Fruit fly (Drosophila melanogaster) whole organism, prepupa: ENCODE measurements around the gene CG1622.

ENCODE experiments used
- CG10631 ChIP-seq: fragments of 200-800 bp; sonication (Bioruptor generic); optimal IDR thresholded peaks from 2 replicates; lab custom pipeline; 2016; ENCODE audit warnings: missing biosample characterization, missing genetic modification characterization
- CG10669 ChIP-seq: fragments of 200-800 bp; sonication (Bioruptor generic); optimal IDR thresholded peaks from 3 replicates; lab custom pipeline; 2018; ENCODE audit warnings: missing biosample characterization, mild to moderate bottlenecking, missing genetic modification characterization, moderate library complexity
- CG11294 ChIP-seq: fragments of 200-800 bp; sonication (Bioruptor generic); IDR thresholded peaks from 2 replicates; pipeline ENCODE4 v1.3.6; 2022; ENCODE audit warnings: missing biosample characterization, missing genetic modification characterization
- CG11762 ChIP-seq: fragments of 200-800 bp; sonication (Bioruptor generic); optimal IDR thresholded peaks from 3 replicates; lab custom pipeline; 2016; ENCODE audit warnings: missing biosample characterization, missing genetic modification characterization; ENCODE audit not compliant: insufficient read depth
- CG11902 ChIP-seq: fragments of 200-800 bp; sonication (Bioruptor generic); optimal IDR thresholded peaks from 3 replicates; lab custom pipeline; 2016; ENCODE audit warnings: missing biosample characterization, missing genetic modification characterization
- CG15336 ChIP-seq: fragments of 200-800 bp; sonication (Bioruptor generic); IDR thresholded peaks from 2 replicates; pipeline ENCODE4 v1.3.6; 2022; ENCODE audit warnings: missing biosample characterization, missing genetic modification characterization
- CG1621 ChIP-seq: fragments of 200-800 bp; sonication (Bioruptor generic); optimal IDR thresholded peaks from 3 replicates; lab custom pipeline; 2018; ENCODE audit warnings: missing biosample characterization, mild to moderate bottlenecking, missing genetic modification characterization
- CG16779 ChIP-seq: fragments of 200-800 bp; sonication (Bioruptor generic); optimal IDR thresholded peaks from 3 replicates; lab custom pipeline; 2017; ENCODE audit warnings: missing biosample characterization, mild to moderate bottlenecking, missing genetic modification characterization
- CG31627 ChIP-seq: fragments of 200-800 bp; sonication (Bioruptor generic); optimal IDR thresholded peaks from 3 replicates; lab custom pipeline; 2016; ENCODE audit warnings: missing biosample characterization, missing genetic modification characterization
- CG32006 ChIP-seq: fragments of 200-800 bp; sonication (Bioruptor generic); optimal IDR thresholded peaks from 3 replicates; lab custom pipeline; 2017; ENCODE audit warnings: missing biosample characterization, mild to moderate bottlenecking, missing genetic modification characterization
- CG3919 ChIP-seq: fragments of 200-800 bp; sonication (Bioruptor generic); optimal IDR thresholded peaks from 3 replicates; lab custom pipeline; 2016; ENCODE audit warnings: missing biosample characterization, missing genetic modification characterization
- CG4318 ChIP-seq: fragments of 200-800 bp; sonication (Bioruptor generic); optimal IDR thresholded peaks from 3 replicates; lab custom pipeline; 2017; ENCODE audit warnings: missing biosample characterization, mild to moderate bottlenecking, missing genetic modification characterization
- CG6792 ChIP-seq: fragments of 200-800 bp; sonication (Bioruptor generic); optimal IDR thresholded peaks from 3 replicates; lab custom pipeline; 2016; ENCODE audit warnings: missing biosample characterization, missing genetic modification characterization
- CG6854 ChIP-seq: fragments of 200-800 bp; sonication (Bioruptor generic); optimal IDR thresholded peaks from 2 replicates; lab custom pipeline; 2017; ENCODE audit warnings: missing biosample characterization, mild to moderate bottlenecking, missing genetic modification characterization
- CG7368 ChIP-seq: fragments of 200-800 bp; sonication (Bioruptor generic); optimal IDR thresholded peaks from 3 replicates; lab custom pipeline; 2016; ENCODE audit warnings: missing biosample characterization, missing genetic modification characterization
- CG8119 ChIP-seq: fragments of 200-800 bp; sonication (Bioruptor generic); IDR thresholded peaks from 3 replicates; pipeline ENCODE4 v1.3.6; 2022; ENCODE audit warnings: missing biosample characterization, missing genetic modification characterization
- CG8319 ChIP-seq: fragments of 200-800 bp; sonication (Bioruptor generic); optimal IDR thresholded peaks from 3 replicates; lab custom pipeline; 2016; ENCODE audit warnings: missing biosample characterization, missing genetic modification characterization
- CG8632 ChIP-seq: fragments of 200-800 bp; sonication (Bioruptor generic); optimal IDR thresholded peaks from 3 replicates; lab custom pipeline; 2016; ENCODE audit warnings: missing biosample characterization, missing genetic modification characterization
- CG9139 ChIP-seq: fragments of 200-800 bp; sonication (Bioruptor generic); optimal IDR thresholded peaks from 3 replicates; lab custom pipeline; 2017; ENCODE audit warnings: missing biosample characterization, mild to moderate bottlenecking, missing genetic modification characterization
- Eip75B ChIP-seq: fragments of 200-800 bp; sonication (Bioruptor generic); optimal IDR thresholded peaks from 3 replicates; lab custom pipeline; 2016; ENCODE audit warnings: missing biosample characterization, missing genetic modification characterization
- Eip78C ChIP-seq: fragments of 200-800 bp; sonication (Bioruptor generic); peaks from one replicate; lab custom pipeline; 2016; ENCODE audit warnings: missing biosample characterization, missing genetic modification characterization
- Ets21C ChIP-seq: fragments of 200-800 bp; sonication (Bioruptor generic); optimal IDR thresholded peaks from 3 replicates; lab custom pipeline; 2016; ENCODE audit warnings: missing biosample characterization, missing genetic modification characterization
- Ets96B ChIP-seq: fragments of 200-800 bp; optimal IDR thresholded peaks from 2 replicates; lab custom pipeline; 2019; ENCODE audit warnings: missing biosample characterization, mild to moderate bottlenecking, missing genetic modification characterization, moderate library complexity
- Gug ChIP-seq: fragments of 200-800 bp; sonication (Bioruptor generic); IDR thresholded peaks from 2 replicates; pipeline ENCODE4 v1.3.6; 2022; ENCODE audit warnings: missing biosample characterization, missing genetic modification characterization
- Hr38 ChIP-seq: sonication (Bioruptor generic); optimal IDR thresholded peaks from 2 replicates; lab custom pipeline; 2016; ENCODE audit warnings: missing biosample characterization, missing genetic modification characterization
- Hr39 ChIP-seq: fragments of 200-800 bp; sonication (Bioruptor generic); optimal IDR thresholded peaks from 2 replicates; lab custom pipeline; 2016; ENCODE audit warnings: missing biosample characterization, missing genetic modification characterization
- Hr4 ChIP-seq: fragments of 200-800 bp; sonication (Bioruptor generic); optimal IDR thresholded peaks from 3 replicates; lab custom pipeline; 2016; ENCODE audit warnings: missing biosample characterization, missing genetic modification characterization
- Lpt ChIP-seq: fragments of 200-800 bp; sonication (Bioruptor generic); optimal IDR thresholded peaks from 3 replicates; lab custom pipeline; 2016; ENCODE audit warnings: missing biosample characterization, missing genetic modification characterization
- Sox102F ChIP-seq: fragments of 200-800 bp; sonication (Bioruptor generic); optimal IDR thresholded peaks from 2 replicates; lab custom pipeline; 2016; ENCODE audit warnings: missing biosample characterization, mild to moderate bottlenecking, missing genetic modification characterization
- Sox14 ChIP-seq: fragments of 200-800 bp; sonication (Bioruptor generic); optimal IDR thresholded peaks from 3 replicates; lab custom pipeline; 2016; ENCODE audit warnings: missing biosample characterization, missing genetic modification characterization
- achi ChIP-seq: fragments of 200-800 bp; sonication (Bioruptor generic); optimal IDR thresholded peaks from 3 replicates; lab custom pipeline; 2016; ENCODE audit warnings: missing biosample characterization, missing genetic modification characterization
- acj6 ChIP-seq: fragments of 200-800 bp; sonication (Bioruptor generic); optimal IDR thresholded peaks from 3 replicates; lab custom pipeline; 2016; ENCODE audit warnings: missing biosample characterization, missing genetic modification characterization
- cyc ChIP-seq: fragments of 200-800 bp; sonication (Bioruptor generic); optimal IDR thresholded peaks from 3 replicates; lab custom pipeline; 2016; ENCODE audit warnings: missing biosample characterization, missing genetic modification characterization
- dac ChIP-seq: fragments of 200-800 bp; sonication (Bioruptor generic); optimal IDR thresholded peaks from 2 replicates; lab custom pipeline; 2017; ENCODE audit warnings: missing biosample characterization, mild to moderate bottlenecking, missing genetic modification characterization
- eg ChIP-seq: fragments of 200-800 bp; sonication (Bioruptor generic); IDR thresholded peaks from 3 replicates; pipeline ENCODE4 v1.3.6; 2022; ENCODE audit warnings: missing biosample characterization, missing genetic modification characterization
- fd59A ChIP-seq: fragments of 200-800 bp; sonication (Bioruptor generic); optimal IDR thresholded peaks from 2 replicates; lab custom pipeline; 2017; ENCODE audit warnings: missing biosample characterization, mild to moderate bottlenecking, missing genetic modification characterization, missing genetic modification reagents
- fkh ChIP-seq: fragments of 200-800 bp; sonication (Bioruptor generic); optimal IDR thresholded peaks from 3 replicates; lab custom pipeline; 2017; ENCODE audit warnings: missing biosample characterization, mild to moderate bottlenecking, missing genetic modification characterization, moderate library complexity
- net ChIP-seq: fragments of 200-800 bp; sonication (Bioruptor generic); optimal IDR thresholded peaks from 3 replicates; lab custom pipeline; 2016; ENCODE audit warnings: missing biosample characterization, missing genetic modification characterization
- pdm3 ChIP-seq: fragments of 200-800 bp; sonication (Bioruptor generic); optimal IDR thresholded peaks from 3 replicates; lab custom pipeline; 2016; ENCODE audit warnings: missing biosample characterization, missing genetic modification characterization
- ss ChIP-seq, 2 experiments: fragments of 200-800 bp; sonication (Bioruptor generic); optimal IDR thresholded peaks; 2 replicates in 1 of 2; 3 replicates in 1 of 2; lab custom pipeline; 2017 to 2018; ENCODE audit warnings: mild to moderate bottlenecking in 2 of 2, missing biosample characterization in 2 of 2, missing genetic modification characterization in 2 of 2, moderate library complexity in 1 of 2
- svp ChIP-seq: fragments of 200-800 bp; sonication (Bioruptor generic); peaks from one replicate; lab custom pipeline; 2016; ENCODE audit warnings: missing biosample characterization, missing genetic modification characterization
- topi ChIP-seq: fragments of 200-800 bp; sonication (Bioruptor generic); optimal IDR thresholded peaks from 3 replicates; lab custom pipeline; 2016; ENCODE audit warnings: missing biosample characterization, missing genetic modification characterization
- vri ChIP-seq: fragments of 200-800 bp; sonication (Bioruptor generic); optimal IDR thresholded peaks from 3 replicates; lab custom pipeline; 2016; ENCODE audit warnings: missing biosample characterization, mild to moderate bottlenecking, missing genetic modification characterization

The CG1622 gene

dm6 chrX:13314323-13314722 is 17.4 kb downstream of the CG1622 start (continued):
- peak; percentile 28 for TF ChIP-seq Ets96B
- TF ChIP-seq CG10631 (GFP tag; lab: Kevin White, UChicago) = peak; percentile 51
- no peak for TF ChIP-seq CG6854 (GFP tag; lab: Kevin White, UChicago)
- no peak for TF ChIP-seq CG11902 (GFP tag; lab: Kevin White, UChicago)
- TF ChIP-seq acj6 (GFP tag; lab: Kevin White, UChicago) = peak; percentile 42
- no peak for TF ChIP-seq dac (GFP tag; lab: Kevin White, UChicago)
- peak; percentile 42 for TF ChIP-seq achi (GFP tag; lab: Kevin White, UChicago)
- peak; percentile 18 for TF ChIP-seq fd59A (GFP tag; lab: Kevin White, UChicago)
- peak; percentile 11 for TF ChIP-seq Hr39
- peak; percentile 7; the same call in 1 of the 2 replicates for TF ChIP-seq CG15336 (GFP tag; lab: Robert Waterston, UW)
- TF ChIP-seq Hr38 = no peak
- TF ChIP-seq CG7368 (GFP tag; lab: Kevin White, UChicago) = no peak
- TF ChIP-seq Sox14 = peak; percentile 30
- TF ChIP-seq Lpt (GFP tag; lab: Kevin White, UChicago) = no peak
- peak; percentile 39 for TF ChIP-seq Hr4 (GFP tag; lab: Kevin White, UChicago)
- TF ChIP-seq Eip78C = peak; percentile 86
- no peak for TF ChIP-seq CG8319
- no peak for TF ChIP-seq fkh (GFP tag; lab: Kevin White, UChicago)
- no peak for TF ChIP-seq CG16779 (tag; lab: Kevin White, UChicago)
- no peak for TF ChIP-seq ss (GFP tag; optimal IDR thresholded peaks at IDR 0.05; lab: Kevin White, UChicago)
- TF ChIP-seq CG8632 (GFP tag; lab: Kevin White, UChicago) = peak; percentile 34
- no peak for TF ChIP-seq CG9139 (GFP tag; lab: Kevin White, UChicago)
- TF ChIP-seq, all 60 proteins: peak for 31

dm6 chrX:13314789-13315462 is 18.0 kb downstream of the CG1622 start:
- TF ChIP-seq Gug = no peak
- no peak for TF ChIP-seq CG15336 (GFP tag; lab: Robert Waterston, UW)
- no peak for TF ChIP-seq CG9139 (GFP tag; lab: Kevin White, UChicago)
- no peak for TF ChIP-seq CG16779 (tag; lab: Kevin White, UChicago)
- TF ChIP-seq fkh (GFP tag; lab: Kevin White, UChicago) = peak; percentile 35
- TF ChIP-seq svp (GFP tag; lab: Kevin White, UChicago) = no peak
- no peak for TF ChIP-seq CG10631 (GFP tag; lab: Kevin White, UChicago)
- TF ChIP-seq pdm3 = no peak
- TF ChIP-seq CG3919 (GFP tag; lab: Kevin White, UChicago) = no peak
- no peak for TF ChIP-seq vri (GFP tag; lab: Kevin White, UChicago)
- 0 out of 3 replicates have a peak, but pooled peaks have one; percentile 12 for TF ChIP-seq CG8119 (GFP tag; lab: Robert Waterston, UW)
- no peak for TF ChIP-seq CG7368 (GFP tag; lab: Kevin White, UChicago)
- no peak for TF ChIP-seq Ets96B
- no peak for TF ChIP-seq CG8319
- no peak for TF ChIP-seq CG4318 (GFP tag; lab: Kevin White, UChicago)
- TF ChIP-seq CG1621 = no peak
- no peak for TF ChIP-seq Ets21C (GFP tag; lab: Kevin White, UChicago)
- TF ChIP-seq CG6854 (GFP tag; lab: Kevin White, UChicago) = no peak
- TF ChIP-seq eg = 0 out of 3 replicates have a peak, but pooled peaks have one; percentile 18
- TF ChIP-seq Eip75B (GFP tag; lab: Kevin White, UChicago) = no peak
- TF ChIP-seq topi (GFP tag; lab: Kevin White, UChicago) = no peak
- no peak for TF ChIP-seq Sox102F
- TF ChIP-seq fd59A (GFP tag; lab: Kevin White, UChicago) = no peak
- no peak for TF ChIP-seq CG31627 (GFP tag; lab: Kevin White, UChicago)
- no peak for TF ChIP-seq achi (GFP tag; lab: Kevin White, UChicago)
- peak; percentile 10 for TF ChIP-seq Hr4 (GFP tag; lab: Kevin White, UChicago)
- TF ChIP-seq CG6792 (GFP tag; lab: Kevin White, UChicago) = no peak
- TF ChIP-seq CG32006 (GFP tag; lab: Kevin White, UChicago) = peak; percentile 12
- TF ChIP-seq CG8632 (GFP tag; lab: Kevin White, UChicago) = no peak
- no peak for TF ChIP-seq acj6 (GFP tag; lab: Kevin White, UChicago)
- peak; percentile 10 for TF ChIP-seq Lpt (GFP tag; lab: Kevin White, UChicago)
- TF ChIP-seq cyc (GFP tag; lab: Kevin White, UChicago) = no peak
- TF ChIP-seq CG11902 (GFP tag; lab: Kevin White, UChicago) = no peak
- TF ChIP-seq CG11294 (GFP tag; lab: Robert Waterston, UW) = no peak
- no peak for TF ChIP-seq ss (GFP tag; optimal IDR thresholded peaks at IDR 0.05; lab: Kevin White, UChicago)
- TF ChIP-seq net (GFP tag; lab: Kevin White, UChicago) = no peak
- no peak for TF ChIP-seq CG11762 (GFP tag; lab: Kevin White, UChicago)
- no peak for TF ChIP-seq CG10669 (GFP tag; lab: Kevin White, UChicago)
- TF ChIP-seq Eip78C = peak; percentile 80
- TF ChIP-seq, all 60 proteins: peak for 7
